Fruit fly (Drosophila melanogaster): ENCODE measurements around the gene Septin2.

The Septin2 gene

dm6 chr3R:20594194-20595144, 6.3 kb upstream of the Septin2 start (continued):
- peak; percentile 80 for TF ChIP-seq zfh1 (GFP tag; IDR thresholded peaks at IDR 0.05)
- TF ChIP-seq CG13624 (GFP tag; optimal IDR thresholded peaks at IDR 0.05) = no peak
- TF ChIP-seq pros (GFP tag; optimal IDR thresholded peaks at IDR 0.05) = peak; percentile 79
- peak; percentile 95 for TF ChIP-seq CoRest (tag; optimal IDR thresholded peaks at IDR 0.05)
- peak; percentile 17 for TF ChIP-seq CG17186 (GFP tag; optimal IDR thresholded peaks at IDR 0.05)
- TF ChIP-seq tx (GFP tag; optimal IDR thresholded peaks at IDR 0.05) = no peak
- peak in 1 of 2 experiments; percentile 81 for TF ChIP-seq tll (GFP tag; optimal IDR thresholded peaks at IDR 0.05)
- TF ChIP-seq Nf-YA (GFP tag; IDR thresholded peaks at IDR 0.05) = peak; percentile 65
- TF ChIP-seq Atf-2 (GFP tag; optimal IDR thresholded peaks at IDR 0.05) = no peak
- peak; percentile 86 for TF ChIP-seq CG4820 (GFP tag; optimal IDR thresholded peaks at IDR 0.05)
- peak; percentile 92 for TF ChIP-seq CG6689 (GFP tag; IDR thresholded peaks at IDR 0.05)
- peak; percentile 96 for TF ChIP-seq Ssrp (tag; optimal IDR thresholded peaks at IDR 0.05)
- TF ChIP-seq CG17359 (tag; optimal IDR thresholded peaks at IDR 0.05) = peak; percentile 95
- no peak for TF ChIP-seq CG34224 (GFP tag; IDR thresholded peaks at IDR 0.05; ENCODE audit: partially characterized antibody)
- TF ChIP-seq CG42726 (GFP tag; IDR thresholded peaks at IDR 0.05; ENCODE audit: partially characterized antibody) = no peak
- peak; percentile 81 for TF ChIP-seq Fer3 (tag; optimal IDR thresholded peaks at IDR 0.05)
- TF ChIP-seq unc-4 (GFP tag; IDR thresholded peaks at IDR 0.05; ENCODE audit: partially characterized antibody) = no peak
- TF ChIP-seq CG3065 (GFP tag; optimal IDR thresholded peaks at IDR 0.05) = peak; percentile 45
- TF ChIP-seq CG3847 (GFP tag; IDR thresholded peaks at IDR 0.05) = peak; percentile 61
- TF ChIP-seq yki (optimal IDR thresholded peaks at IDR 0.05) = peak; percentile 20
- peak; percentile 73 for TF ChIP-seq Nf-YC (tag; optimal IDR thresholded peaks at IDR 0.05)
- TF ChIP-seq zf30C (GFP tag; optimal IDR thresholded peaks at IDR 0.05) = peak; percentile 93
- TF ChIP-seq CG14667 (GFP tag; IDR thresholded peaks at IDR 0.05) = peak; percentile 79
- TF ChIP-seq Poxn (GFP tag; IDR thresholded peaks at IDR 0.05) = no peak
- TF ChIP-seq trem (tag; optimal IDR thresholded peaks at IDR 0.05) = peak; percentile 90
- peak; percentile 47 for TF ChIP-seq CG17802 (tag; optimal IDR thresholded peaks at IDR 0.05)
- no peak for TF ChIP-seq ERR (GFP tag; optimal IDR thresholded peaks at IDR 0.05)
- TF ChIP-seq cato (GFP tag; optimal IDR thresholded peaks at IDR 0.05; ENCODE audit: borderline replicate concordance) = peak; percentile 79
- peak; percentile 52; the same call in 1 of the 3 replicates for TF ChIP-seq so (GFP tag; IDR thresholded peaks at IDR 0.05)
- no peak for TF ChIP-seq repo (GFP tag; optimal IDR thresholded peaks at IDR 0.05)
- TF ChIP-seq CG11093 (GFP tag; IDR thresholded peaks at IDR 0.05) = peak; percentile 69; the same call in 2 of the 3 replicates
- TF ChIP-seq CG15269 (tag; optimal IDR thresholded peaks at IDR 0.05) = peak; percentile 89
- TF ChIP-seq sens (GFP tag) = peak; percentile 92
- TF ChIP-seq HmgD (GFP tag; optimal IDR thresholded peaks at IDR 0.05) = no peak
- TF ChIP-seq TFAM (GFP tag; optimal IDR thresholded peaks at IDR 0.05) = peak; percentile 31
- TF ChIP-seq ci (GFP tag; IDR thresholded peaks at IDR 0.05) = peak; percentile 83
- TF ChIP-seq CG6654 (GFP tag; optimal IDR thresholded peaks at IDR 0.05) = peak; percentile 68
- TF ChIP-seq fd64A (GFP tag; optimal IDR thresholded peaks at IDR 0.05) = peak; percentile 23
- no peak for TF ChIP-seq gt (GFP tag; IDR thresholded peaks at IDR 0.05)
- peak; percentile 67 for TF ChIP-seq Jarid2 (GFP tag; optimal IDR thresholded peaks at IDR 0.05)
- 0 out of 2 replicates have a peak, but pooled peaks have one; percentile 23 for TF ChIP-seq CG11696 (GFP tag; IDR thresholded peaks at IDR 0.05)
- TF ChIP-seq fd102C (GFP tag; optimal IDR thresholded peaks at IDR 0.05) = peak; percentile 29
- peak; percentile 70; the same call in 1 of the 2 replicates for TF ChIP-seq peb (GFP tag; IDR thresholded peaks at IDR 0.05)
- TF ChIP-seq Rx (GFP tag; IDR thresholded peaks at IDR 0.05) = 0 out of 2 replicates have a peak, but pooled peaks have one; percentile 32
- TF ChIP-seq Dfd (GFP tag; optimal IDR thresholded peaks at IDR 0.05) = no peak
- TF ChIP-seq Opbp (GFP tag; IDR thresholded peaks at IDR 0.05; ENCODE audit: partially characterized antibody) = no peak
- no peak for TF ChIP-seq gfzf (GFP tag; optimal IDR thresholded peaks at IDR 0.05)
- TF ChIP-seq NK7.1 (GFP tag; optimal IDR thresholded peaks at IDR 0.05) = no peak
